Worm (Caenorhabditis elegans) whole organism, young adult: Measurements from ENCODE around the gene B0507.4.

Experiments used
- C17E4.6 ChIP-seq: fragments of 200-800 bp; sonication (Bioruptor generic); IDR thresholded peaks from 2 replicates; pipeline ENCODE4 v1.3.6; 2022; ENCODE audit warnings: missing genetic modification reagents, missing genetic modification characterization, missing compliant biosample characterization
- attf-3 ChIP-seq: fragments of 200-800 bp; sonication (Bioruptor generic); conservative IDR thresholded peaks from 2 replicates; pipeline ENCODE4 v1.3.6; 2022; ENCODE audit warnings: missing genetic modification reagents, missing genetic modification characterization, missing compliant biosample characterization
- attf-5 ChIP-seq: fragments of 200-800 bp; sonication (Bioruptor generic); optimal IDR thresholded peaks from 2 replicates; lab custom pipeline; 2018; ENCODE audit warnings: mild to moderate bottlenecking, missing genetic modification characterization, missing compliant biosample characterization
- ceh-100 ChIP-seq: fragments of 200-800 bp; sonication (Bioruptor generic); IDR thresholded peaks from 2 replicates; pipeline ENCODE4 v1.3.6; 2022; ENCODE audit warnings: missing genetic modification reagents, missing genetic modification characterization, missing compliant biosample characterization
- pbrm-1 ChIP-seq: fragments of 200-800 bp; sonication (Bioruptor generic); IDR thresholded peaks from 2 replicates; pipeline ENCODE4 v1.3.6; 2022; ENCODE audit warnings: missing genetic modification reagents, missing genetic modification characterization, missing compliant biosample characterization
- unc-130 ChIP-seq: sonication (generic microtip); optimal IDR thresholded peaks from 2 replicates; lab custom pipeline; 2016; ENCODE audit warnings: missing genetic modification reagents, missing genetic modification characterization, missing compliant biosample characterization
- ztf-18 ChIP-seq: sonication (generic microtip); optimal IDR thresholded peaks from 2 replicates; lab custom pipeline; 2016; ENCODE audit warnings: missing genotype, mild to moderate bottlenecking, missing genetic modification characterization, missing compliant biosample characterization

DNA sequence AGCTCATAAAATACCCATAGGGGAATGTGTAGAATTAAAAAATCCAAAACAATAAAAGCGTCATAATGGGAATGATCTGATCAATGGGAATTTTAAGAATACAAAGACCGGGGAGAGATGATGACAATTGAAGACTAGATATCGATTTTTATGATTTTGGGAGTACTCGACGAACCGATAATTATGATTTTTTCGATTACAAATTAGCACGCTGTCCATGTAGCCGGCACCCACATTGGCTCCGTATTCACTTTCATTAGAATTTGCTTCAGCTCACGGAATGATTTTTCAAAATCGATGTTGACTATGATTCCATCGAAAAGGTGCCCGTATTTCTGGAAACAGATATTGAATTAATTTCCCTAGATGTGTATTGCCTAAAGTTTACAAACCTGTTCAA lies 38.0 kb downstream of the B0507.4 start:
- no peak for TF ChIP-seq attf-3
- no peak for TF ChIP-seq attf-5
- TF ChIP-seq ceh-100 (GFP tag; lab: Robert Waterston, UW): no peak
- no peak for TF ChIP-seq C17E4.6 (GFP tag; lab: Robert Waterston, UW)
- no peak for TF ChIP-seq pbrm-1 (GFP tag; lab: Robert Waterston, UW)
- no peak for TF ChIP-seq unc-130 (GFP tag; lab: Kevin White, UChicago)
- no peak for TF ChIP-seq ztf-18 (tag; lab: Kevin White, UChicago)
